Worm (Caenorhabditis elegans) whole organism, young adult: Measurements from ENCODE around the gene F41E7.9.

Source experiments
- B0019.2 ChIP-seq: fragments of 200-800 bp; sonication (Bioruptor generic); conservative IDR thresholded peaks from 2 replicates; pipeline ENCODE4 v1.3.6; 2022; ENCODE audit warnings: missing genetic modification reagents, missing genetic modification characterization, missing compliant biosample characterization
- B0336.3 ChIP-seq: fragments of 200-800 bp; sonication (Bioruptor generic); IDR thresholded peaks from 2 replicates; pipeline ENCODE4 v1.3.6; 2022; ENCODE audit warnings: missing genetic modification characterization, missing compliant biosample characterization
- F22D6.2 ChIP-seq: sonication (generic microtip); optimal IDR thresholded peaks from 2 replicates; lab custom pipeline; 2016; ENCODE audit warnings: mild to moderate bottlenecking, missing genetic modification characterization, missing compliant biosample characterization
- F37B4.10 ChIP-seq: fragments of 200-800 bp; sonication (Bioruptor generic); IDR thresholded peaks from 2 replicates; pipeline ENCODE4 v1.3.6; 2022; ENCODE audit warnings: missing genetic modification characterization, missing compliant biosample characterization
- F55B11.4 ChIP-seq: sonication (generic microtip); optimal IDR thresholded peaks from 2 replicates; lab custom pipeline; 2016; ENCODE audit warnings: missing compliant biosample characterization, missing genetic modification characterization, borderline replicate concordance; ENCODE audit not compliant: insufficient read depth
- F57A8.1 ChIP-seq: fragments of 200-800 bp; sonication (Bioruptor generic); optimal IDR thresholded peaks from 2 replicates; lab custom pipeline; 2018; ENCODE audit warnings: mild to moderate bottlenecking, missing genetic modification characterization, moderate library complexity, missing compliant biosample characterization
- K11D2.4 ChIP-seq: fragments of 200-800 bp; sonication (Bioruptor generic); IDR thresholded peaks from 2 replicates; pipeline ENCODE4 v1.3.6; 2022; ENCODE audit warnings: missing genetic modification reagents, missing genetic modification characterization, missing compliant biosample characterization
- T26A5.8 ChIP-seq: sonication (generic microtip); optimal IDR thresholded peaks from 2 replicates; lab custom pipeline; 2016; ENCODE audit warnings: missing genetic modification characterization, missing compliant biosample characterization
- Y53G8AR.9 ChIP-seq: fragments of 200-800 bp; sonication (Bioruptor generic); conservative IDR thresholded peaks from 2 replicates; pipeline ENCODE4 v1.3.6; 2022; ENCODE audit warnings: missing genetic modification reagents, missing genetic modification characterization, missing compliant biosample characterization
- Y56A3A.18 ChIP-seq: fragments of 200-800 bp; sonication (Bioruptor generic); IDR thresholded peaks from 2 replicates; pipeline ENCODE4 v1.3.6; 2022; ENCODE audit warnings: missing genetic modification reagents, missing genetic modification characterization, missing compliant biosample characterization
- Y67H2A.10 ChIP-seq: fragments of 200-800 bp; sonication (Bioruptor generic); conservative IDR thresholded peaks from 2 replicates; pipeline ENCODE4 v1.3.6; 2022; ENCODE audit warnings: missing genetic modification reagents, missing genetic modification characterization, missing compliant biosample characterization
- ZK185.1 ChIP-seq: sonication (generic microtip); optimal IDR thresholded peaks from 2 replicates; lab custom pipeline; 2016; ENCODE audit warnings: mild to moderate bottlenecking, missing genetic modification characterization, missing compliant biosample characterization; ENCODE audit not compliant: poor library complexity, severe bottlenecking
- ama-1 ChIP-seq, 3 experiments: fragments of 150-350 bp in 1 of 3; sonication (generic microtip) in 2 of 3; optimal IDR thresholded peaks; 2 replicates each; lab custom pipeline; 2014 to 2018; ENCODE audit warnings: missing biosample characterization in 2 of 3, missing genetic modification characterization in 2 of 3, missing genetic modification reagents in 2 of 3
- attf-5 ChIP-seq: fragments of 200-800 bp; sonication (Bioruptor generic); optimal IDR thresholded peaks from 2 replicates; lab custom pipeline; 2018; ENCODE audit warnings: mild to moderate bottlenecking, missing genetic modification characterization, missing compliant biosample characterization
- ccch-3 ChIP-seq: fragments of 200-800 bp; sonication (Bioruptor generic); optimal IDR thresholded peaks from 2 replicates; lab custom pipeline; 2018; ENCODE audit warnings: mild to moderate bottlenecking, missing genetic modification characterization, missing compliant biosample characterization
- cebp-1 ChIP-seq, 2 experiments: fragments of 200-800 bp in 1 of 2; sonication (Bioruptor generic) in 1 of 2; sonication (generic microtip) in 1 of 2; IDR thresholded peaks in 1 of 2; optimal IDR thresholded peaks in 1 of 2; 2 replicates each; pipeline versions ENCODE4 v1.3.6 to Lab custom; 2017 to 2022; ENCODE audit warnings: missing compliant biosample characterization in 2 of 2, missing genetic modification characterization in 2 of 2, mild to moderate bottlenecking in 1 of 2, missing genetic modification reagents in 1 of 2, moderate library complexity in 1 of 2
- cebp-2 ChIP-seq: fragments of 200-800 bp; sonication (Bioruptor generic); IDR thresholded peaks from 2 replicates; pipeline ENCODE4 v1.3.6; 2022; ENCODE audit warnings: missing genetic modification characterization, missing compliant biosample characterization
- ceh-91 ChIP-seq: fragments of 200-800 bp; sonication (Bioruptor generic); IDR thresholded peaks from 2 replicates; pipeline ENCODE4 v1.3.6; 2022; ENCODE audit warnings: missing genetic modification reagents, missing genetic modification characterization, missing compliant biosample characterization
- chd-7 ChIP-seq: sonication (generic microtip); optimal IDR thresholded peaks from 2 replicates; lab custom pipeline; 2016; ENCODE audit warnings: mild to moderate bottlenecking, missing genetic modification characterization, moderate library complexity, missing compliant biosample characterization
- dpl-1 ChIP-seq: fragments of 150-350 bp; optimal IDR thresholded peaks from 2 replicates; lab custom pipeline; 2014; ENCODE audit warnings: missing biosample characterization, missing genetic modification reagents, missing genetic modification characterization
- efl-1 ChIP-seq: fragments of 150-350 bp; optimal IDR thresholded peaks from 2 replicates; lab custom pipeline; 2014; ENCODE audit warnings: missing biosample characterization, missing genetic modification reagents, missing genetic modification characterization
- egl-44 ChIP-seq: fragments of 200-800 bp; sonication (Bioruptor generic); IDR thresholded peaks from 2 replicates; pipeline ENCODE4 v1.3.6; 2022; ENCODE audit warnings: missing genetic modification reagents, missing genetic modification characterization, missing compliant biosample characterization
- egrh-3 ChIP-seq: fragments of 200-800 bp; sonication (Bioruptor generic); IDR thresholded peaks from 2 replicates; pipeline ENCODE4 v1.3.6; 2022; ENCODE audit warnings: missing genetic modification reagents, missing genetic modification characterization, missing compliant biosample characterization
- fkh-3 ChIP-seq: sonication (generic microtip); optimal IDR thresholded peaks from 2 replicates; lab custom pipeline; 2016; ENCODE audit warnings: mild to moderate bottlenecking, missing genetic modification characterization, missing compliant biosample characterization
- gei-17 ChIP-seq: fragments of 200-800 bp; sonication (Bioruptor generic); optimal IDR thresholded peaks from 2 replicates; lab custom pipeline; 2018; ENCODE audit warnings: mild to moderate bottlenecking, missing genetic modification characterization, missing compliant biosample characterization
- hmg-1.2 ChIP-seq: fragments of 200-800 bp; sonication (Bioruptor generic); IDR thresholded peaks from 2 replicates; pipeline ENCODE4 v1.3.6; 2022; ENCODE audit warnings: missing genetic modification reagents, missing genetic modification characterization, missing compliant biosample characterization
- hmg-20 ChIP-seq: fragments of 200-800 bp; sonication (Bioruptor generic); IDR thresholded peaks from 2 replicates; pipeline ENCODE4 v1.3.6; 2022; ENCODE audit warnings: missing genetic modification reagents, missing genetic modification characterization, missing compliant biosample characterization
- let-607 ChIP-seq, 2 experiments: fragments of 200-800 bp in 1 of 2; sonication (Bioruptor generic) in 1 of 2; sonication (generic microtip) in 1 of 2; optimal IDR thresholded peaks; 2 replicates each; lab custom pipeline; 2016 to 2018; ENCODE audit warnings: mild to moderate bottlenecking in 2 of 2, missing compliant biosample characterization in 2 of 2, missing genetic modification characterization in 2 of 2, moderate library complexity in 2 of 2, missing genotype in 1 of 2
- lin-26 ChIP-seq: fragments of 200-800 bp; sonication (Bioruptor generic); IDR thresholded peaks from 2 replicates; pipeline ENCODE4 v1.3.6; 2022; ENCODE audit warnings: missing genetic modification reagents, missing genetic modification characterization, missing compliant biosample characterization
- lin-54 ChIP-seq: fragments of 200-800 bp; sonication (Bioruptor generic); optimal IDR thresholded peaks from 2 replicates; lab custom pipeline; 2018; ENCODE audit warnings: mild to moderate bottlenecking, missing genetic modification characterization, missing compliant biosample characterization
- lir-1 ChIP-seq: fragments of 200-800 bp; sonication (Bioruptor generic); conservative IDR thresholded peaks from 2 replicates; pipeline ENCODE4 v1.3.6; 2022; ENCODE audit warnings: missing genetic modification reagents, missing genetic modification characterization, missing compliant biosample characterization
- madf-10 ChIP-seq: sonication (generic microtip); optimal IDR thresholded peaks from 2 replicates; lab custom pipeline; 2016; ENCODE audit warnings: mild to moderate bottlenecking, missing genetic modification characterization, missing compliant biosample characterization
- madf-3 ChIP-seq: fragments of 200-800 bp; sonication (Bioruptor generic); IDR thresholded peaks from 2 replicates; pipeline ENCODE4 v1.3.6; 2022; ENCODE audit warnings: missing genetic modification reagents, missing genetic modification characterization, missing compliant biosample characterization
- mcd-1 ChIP-seq: fragments of 200-800 bp; sonication (Bioruptor generic); IDR thresholded peaks from 2 replicates; pipeline ENCODE4 v1.3.6; 2022; ENCODE audit warnings: missing genetic modification reagents, missing genetic modification characterization, missing compliant biosample characterization
- mel-28 ChIP-seq: sonication (generic microtip); optimal IDR thresholded peaks from 2 replicates; lab custom pipeline; 2016; ENCODE audit warnings: borderline replicate concordance, mild to moderate bottlenecking, missing genetic modification characterization, missing compliant biosample characterization
- nfyb-1 ChIP-seq: fragments of 200-800 bp; sonication (Bioruptor generic); IDR thresholded peaks from 2 replicates; pipeline ENCODE4 v1.3.6; 2022; ENCODE audit warnings: missing genetic modification reagents, missing genetic modification characterization, missing compliant biosample characterization
- pha-4 ChIP-seq: fragments of 150-350 bp; sonication (generic microtip); optimal IDR thresholded peaks from 2 replicates; lab custom pipeline; 2014; ENCODE audit warnings: missing biosample characterization, missing genetic modification reagents, missing genetic modification characterization
- rec-8 ChIP-seq, 2 experiments: sonication (generic microtip); optimal IDR thresholded peaks; 2 replicates each; lab custom pipeline; 2016; ENCODE audit warnings: mild to moderate bottlenecking in 2 of 2, missing genetic modification characterization in 2 of 2, missing genetic modification reagents in 2 of 2, missing genotype in 2 of 2, missing biosample characterization in 1 of 2, missing compliant biosample characterization in 1 of 2, moderate library complexity in 1 of 2
- repo-1 ChIP-seq: sonication (generic microtip); optimal IDR thresholded peaks from 2 replicates; lab custom pipeline; 2017; ENCODE audit warnings: mild to moderate bottlenecking, missing genetic modification characterization, missing compliant biosample characterization
- sea-2 ChIP-seq: fragments of 200-800 bp; sonication (Bioruptor generic); IDR thresholded peaks from 2 replicates; pipeline ENCODE4 v1.3.6; 2022; ENCODE audit warnings: missing genetic modification characterization, missing compliant biosample characterization
- snpc-3.4 ChIP-seq: sonication (generic microtip); optimal IDR thresholded peaks from 2 replicates; lab custom pipeline; 2017; ENCODE audit warnings: missing genetic modification characterization, mild to moderate bottlenecking, missing compliant biosample characterization, antibody characterized with exemption, moderate library complexity, missing genotype, missing genetic modification reagents
- tlf-1 ChIP-seq: fragments of 200-800 bp; sonication (Bioruptor generic); optimal IDR thresholded peaks from 2 replicates; lab custom pipeline; 2018; ENCODE audit warnings: mild to moderate bottlenecking, missing genetic modification characterization, missing compliant biosample characterization
- zfh-2 ChIP-seq: fragments of 200-800 bp; sonication (Bioruptor generic); conservative IDR thresholded peaks from 2 replicates; pipeline ENCODE4 v1.3.6; 2022; ENCODE audit warnings: missing genetic modification reagents, missing genetic modification characterization, missing compliant biosample characterization
- zim-3 ChIP-seq: sonication (generic microtip); optimal IDR thresholded peaks from 2 replicates; lab custom pipeline; 2017; ENCODE audit warnings: mild to moderate bottlenecking, missing genetic modification characterization, moderate library complexity, missing compliant biosample characterization
- ztf-18 ChIP-seq: sonication (generic microtip); optimal IDR thresholded peaks from 2 replicates; lab custom pipeline; 2016; ENCODE audit warnings: missing genotype, mild to moderate bottlenecking, missing genetic modification characterization, missing compliant biosample characterization
- ztf-22 ChIP-seq: fragments of 200-800 bp; sonication (Bioruptor generic); optimal IDR thresholded peaks from 2 replicates; lab custom pipeline; 2018; ENCODE audit warnings: mild to moderate bottlenecking, missing genetic modification characterization, moderate library complexity, missing compliant biosample characterization
- ztf-25 ChIP-seq: fragments of 200-800 bp; sonication (Bioruptor generic); IDR thresholded peaks from 2 replicates; pipeline ENCODE4 v1.3.6; 2022; ENCODE audit warnings: missing genetic modification reagents, missing genetic modification characterization, missing compliant biosample characterization

F41E7.9 gene

DNA sequence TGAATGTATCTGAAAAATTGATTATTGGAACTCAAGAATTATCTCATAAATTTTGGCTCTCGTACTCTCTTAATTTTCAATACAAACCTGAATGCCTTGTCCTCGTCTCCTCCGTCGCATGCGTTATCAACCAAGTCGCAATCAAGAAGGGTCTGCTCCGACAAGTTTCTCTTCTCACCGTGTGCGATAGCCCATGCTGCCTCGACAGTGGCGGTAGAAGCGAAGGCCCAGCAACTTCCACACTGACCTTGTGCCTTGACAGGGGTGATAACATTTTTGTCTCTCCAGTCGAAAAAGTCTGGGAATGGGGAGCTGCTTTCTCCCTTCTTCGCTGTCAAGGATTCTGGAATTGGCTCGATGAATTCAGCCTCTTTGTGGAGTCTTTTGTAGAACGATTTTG lies 24.2 kb upstream of the F41E7.9 start (continued):
- TF ChIP-seq F57A8.1 (GFP tag; lab: Kevin White, UChicago) (no peak), fkh-3 (no peak), cebp-2 (GFP tag; lab: Robert Waterston, UW) (no peak), snpc-3.4 (tag; lab: Kevin White, UChicago) (no peak), let-607 (tag; optimal IDR thresholded peaks at IDR 0.05; lab: Kevin White, UChicago) (no peak), B0019.2 (GFP tag; lab: Robert Waterston, UW) (no peak), attf-5 (GFP tag; lab: Kevin White, UChicago) (no peak), ccch-3 (GFP tag; lab: Kevin White, UChicago) (no peak), sea-2 (GFP tag; lab: Robert Waterston, UW) (no peak), ama-1 (optimal IDR thresholded peaks at IDR 0.05; lab: Kevin White, UChicago) (no peak), ama-1 (GFP tag; optimal IDR thresholded peaks at IDR 0.05; lab: Kevin White, UChicago) (no peak), mel-28 (tag; lab: Kevin White, UChicago) (no peak), ztf-25 (GFP tag; lab: Robert Waterston, UW) (no peak), Y67H2A.10 (no peak), K11D2.4 (GFP tag; lab: Robert Waterston, UW) (no peak), ztf-18 (tag; lab: Kevin White, UChicago) (no peak), F22D6.2 (tag; lab: Kevin White, UChicago) (no peak), repo-1 (tag; lab: Kevin White, UChicago) (no peak), dpl-1 (GFP tag; lab: Kevin White, UChicago) (no peak), egl-44 (GFP tag; lab: Robert Waterston, UW) (no peak)

DNA sequence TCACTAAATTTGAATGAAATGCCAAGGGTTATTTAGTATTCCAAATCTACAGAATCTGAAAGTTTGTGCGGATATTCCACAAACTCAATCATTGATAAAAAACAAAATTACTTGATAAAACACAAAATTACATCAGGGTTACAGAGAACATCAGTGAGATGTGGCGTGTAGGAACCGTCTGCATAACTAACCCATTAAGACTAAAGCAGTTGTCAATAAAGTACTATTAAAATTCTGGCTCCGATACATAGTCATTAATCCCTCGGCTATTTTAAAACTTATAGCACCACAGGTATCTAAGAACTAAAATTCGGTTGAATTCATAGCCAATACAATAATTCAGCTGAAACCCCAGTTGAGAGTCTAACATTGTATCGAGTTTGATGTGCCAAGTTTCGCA lies 23.0 kb upstream of the F41E7.9 start:
- no peak for TF ChIP-seq B0019.2 (GFP tag; lab: Robert Waterston, UW)
- TF ChIP-seq Y56A3A.18: 0 out of 2 replicates have a peak, but pooled peaks have one; percentile 55
- TF ChIP-seq hmg-1.2 (GFP tag; lab: Robert Waterston, UW): no peak
- no peak for TF ChIP-seq efl-1 (GFP tag; lab: Kevin White, UChicago)
- TF ChIP-seq rec-8 (tag; optimal IDR thresholded peaks at IDR 0.05; lab: Kevin White, UChicago): no peak
- no peak for TF ChIP-seq zim-3 (tag; lab: Kevin White, UChicago)
- peak; percentile 63; the same call in 1 of the 2 replicates for TF ChIP-seq B0336.3 (GFP tag; lab: Robert Waterston, UW)
- no peak for TF ChIP-seq ZK185.1 (tag; lab: Kevin White, UChicago)
- 0 out of 2 replicates have a peak, but pooled peaks have one; percentile 43 for TF ChIP-seq Y53G8AR.9
- TF ChIP-seq gei-17: no peak
- TF ChIP-seq nfyb-1 (GFP tag; lab: Robert Waterston, UW): peak; percentile 71; the same call in 1 of the 2 replicates
- no peak for TF ChIP-seq cebp-1 (GFP tag; IDR thresholded peaks at IDR 0.05; lab: Robert Waterston, UW)
- peak; percentile 36 for TF ChIP-seq cebp-1 (tag; optimal IDR thresholded peaks at IDR 0.05; lab: Kevin White, UChicago)
- no peak for TF ChIP-seq F37B4.10 (GFP tag; lab: Robert Waterston, UW)
- peak; percentile 55 for TF ChIP-seq tlf-1 (GFP tag; lab: Kevin White, UChicago)
- TF ChIP-seq madf-3 (GFP tag; lab: Robert Waterston, UW): 0 out of 2 replicates have a peak, but pooled peaks have one; percentile 26
- TF ChIP-seq madf-10 (tag; lab: Kevin White, UChicago): no peak
- no peak for TF ChIP-seq zfh-2 (GFP tag; lab: Robert Waterston, UW)
- TF ChIP-seq egrh-3 (GFP tag; lab: Robert Waterston, UW): no peak
- no peak for TF ChIP-seq pha-4 (tag; lab: Kevin White, UChicago)
- TF ChIP-seq lin-26 (GFP tag; lab: Robert Waterston, UW): 0 out of 2 replicates have a peak, but pooled peaks have one; percentile 22
- TF ChIP-seq F55B11.4: no peak
- no peak for TF ChIP-seq T26A5.8 (tag; lab: Kevin White, UChicago)
- TF ChIP-seq lir-1 (GFP tag; lab: Robert Waterston, UW): no peak
- no peak for TF ChIP-seq ceh-91
- no peak for TF ChIP-seq chd-7 (tag; lab: Kevin White, UChicago)
- no peak for TF ChIP-seq mcd-1
- TF ChIP-seq lin-54 (GFP tag; lab: Kevin White, UChicago): no peak
- TF ChIP-seq ztf-22 (GFP tag; lab: Kevin White, UChicago): no peak
- TF ChIP-seq hmg-20 (GFP tag; lab: Robert Waterston, UW): no peak
